Worm (Caenorhabditis elegans) whole organism, mixed stage, embryonic: Measurements from ENCODE around the gene ZK673.4.
"Not testable (repeated sequence)": the region's sequence is repeated elsewhere in the genome, so short reads cannot be mapped to it uniquely, and the experiment has no call there.

ENCODE experiments used
- M03D4.4 ChIP-seq: sonication (generic microtip); optimal IDR thresholded peaks from 2 replicates; lab custom pipeline; 2017; ENCODE audit warnings: mild to moderate bottlenecking, missing genetic modification characterization, missing compliant biosample characterization
- bed-3 ChIP-seq: fragments of 200-800 bp; sonication (Bioruptor generic); optimal IDR thresholded peaks from 3 replicates; lab custom pipeline; 2018; ENCODE audit warnings: mild to moderate bottlenecking, missing genetic modification characterization, moderate library complexity, missing compliant biosample characterization
- blmp-1 ChIP-seq: fragments of 150-350 bp; optimal IDR thresholded peaks from 2 replicates; lab custom pipeline; 2014; ENCODE audit warnings: missing biosample characterization, missing genetic modification characterization
- ceh-39 ChIP-seq: fragments of 150-350 bp; optimal IDR thresholded peaks from 2 replicates; lab custom pipeline; 2014; ENCODE audit warnings: missing biosample characterization, missing genetic modification characterization
- ceh-43 ChIP-seq: fragments of 200-800 bp; sonication (Bioruptor generic); optimal IDR thresholded peaks from 2 replicates; lab custom pipeline; 2018; ENCODE audit warnings: mild to moderate bottlenecking, missing genetic modification characterization, moderate library complexity, missing compliant biosample characterization
- ceh-83 ChIP-seq: fragments of 200-800 bp; sonication (Bioruptor generic); optimal IDR thresholded peaks from 2 replicates; lab custom pipeline; 2018; ENCODE audit warnings: mild to moderate bottlenecking, missing genetic modification characterization, missing compliant biosample characterization
- ces-1 ChIP-seq: fragments of 150-350 bp; optimal IDR thresholded peaks from 2 replicates; lab custom pipeline; 2014; ENCODE audit warnings: missing biosample characterization, missing genetic modification reagents, missing genetic modification characterization
- cnd-1 ChIP-seq: fragments of 200-800 bp; sonication (Bioruptor generic); optimal IDR thresholded peaks from 2 replicates; lab custom pipeline; 2018; ENCODE audit warnings: mild to moderate bottlenecking, missing genetic modification characterization, missing compliant biosample characterization
- elt-1 ChIP-seq: sonication (generic microtip); optimal IDR thresholded peaks from 2 replicates; lab custom pipeline; 2017; ENCODE audit warnings: missing genetic modification characterization, mild to moderate bottlenecking, missing compliant biosample characterization, antibody characterized with exemption, moderate library complexity, borderline replicate concordance; ENCODE audit not compliant: insufficient read depth
- elt-3 ChIP-seq: fragments of 150-350 bp; optimal IDR thresholded peaks from 2 replicates; lab custom pipeline; 2014; ENCODE audit warnings: missing biosample characterization, missing genetic modification characterization
- flh-1 ChIP-seq: fragments of 200-800 bp; sonication (Bioruptor generic); optimal IDR thresholded peaks from 2 replicates; lab custom pipeline; 2018; ENCODE audit warnings: mild to moderate bottlenecking, missing genetic modification characterization, moderate library complexity, missing compliant biosample characterization
- ham-2 ChIP-seq: fragments of 200-800 bp; sonication (Bioruptor generic); optimal IDR thresholded peaks from 2 replicates; lab custom pipeline; 2018; ENCODE audit warnings: mild to moderate bottlenecking, missing genetic modification characterization, missing compliant biosample characterization
- hlh-1 ChIP-seq: fragments of 150-350 bp; optimal IDR thresholded peaks from 2 replicates; lab custom pipeline; 2014; ENCODE audit warnings: missing biosample characterization, missing genetic modification reagents, missing genetic modification characterization
- lin-13 ChIP-seq: fragments of 150-350 bp; optimal IDR thresholded peaks from 2 replicates; lab custom pipeline; 2014; ENCODE audit warnings: missing biosample characterization, missing genetic modification characterization
- lin-32 ChIP-seq: fragments of 200-800 bp; sonication (Bioruptor generic); optimal IDR thresholded peaks from 2 replicates; lab custom pipeline; 2018; ENCODE audit warnings: mild to moderate bottlenecking, missing genetic modification characterization, missing compliant biosample characterization
- lsy-2 ChIP-seq: fragments of 150-350 bp; optimal IDR thresholded peaks from 2 replicates; lab custom pipeline; 2014; ENCODE audit warnings: missing biosample characterization, missing genetic modification characterization
- mab-5 ChIP-seq: fragments of 150-350 bp; optimal IDR thresholded peaks from 2 replicates; lab custom pipeline; 2014; ENCODE audit warnings: missing biosample characterization, missing genetic modification characterization
- nhr-12 ChIP-seq: fragments of 150-350 bp; optimal IDR thresholded peaks from 2 replicates; lab custom pipeline; 2014; ENCODE audit warnings: missing biosample characterization, missing genetic modification characterization
- nhr-2 ChIP-seq: fragments of 150-350 bp; optimal IDR thresholded peaks from 2 replicates; lab custom pipeline; 2014; ENCODE audit warnings: missing biosample characterization, missing genetic modification characterization
- nhr-237 ChIP-seq: fragments of 150-350 bp; optimal IDR thresholded peaks from 2 replicates; lab custom pipeline; 2014; ENCODE audit warnings: missing biosample characterization, missing genetic modification characterization
- nhr-28 ChIP-seq: fragments of 150-350 bp; optimal IDR thresholded peaks from 2 replicates; lab custom pipeline; 2014; ENCODE audit warnings: missing biosample characterization, missing genetic modification characterization
- nhr-76 ChIP-seq: sonication (generic microtip); optimal IDR thresholded peaks from 2 replicates; lab custom pipeline; 2017; ENCODE audit warnings: missing biosample characterization, missing genetic modification characterization
- pha-4 ChIP-seq: fragments of 150-350 bp; optimal IDR thresholded peaks from 2 replicates; lab custom pipeline; 2018; ENCODE audit warnings: missing biosample characterization, missing genetic modification reagents, missing genetic modification characterization
- sem-2 ChIP-seq: fragments of 200-800 bp; sonication (Bioruptor generic); optimal IDR thresholded peaks from 2 replicates; lab custom pipeline; 2018; ENCODE audit warnings: mild to moderate bottlenecking, missing genetic modification characterization, missing compliant biosample characterization
- snpc-4 ChIP-seq: fragments of 150-350 bp; optimal IDR thresholded peaks from 2 replicates; lab custom pipeline; 2014; ENCODE audit warnings: missing biosample characterization, missing genetic modification characterization
- sptf-1 ChIP-seq: sonication (generic microtip); optimal IDR thresholded peaks from 2 replicates; lab custom pipeline; 2017; ENCODE audit warnings: mild to moderate bottlenecking, missing genetic modification characterization, moderate library complexity, missing compliant biosample characterization
- tbx-8 ChIP-seq: fragments of 200-800 bp; sonication (Bioruptor generic); optimal IDR thresholded peaks from 2 replicates; lab custom pipeline; 2018; ENCODE audit warnings: mild to moderate bottlenecking, missing genetic modification characterization, moderate library complexity, missing compliant biosample characterization
- unc-120 ChIP-seq: sonication (generic microtip); optimal IDR thresholded peaks from 2 replicates; lab custom pipeline; 2017; ENCODE audit warnings: missing genetic modification characterization, missing compliant biosample characterization; ENCODE audit not compliant: poor library complexity, severe bottlenecking
- unc-39 ChIP-seq: fragments of 150-350 bp; optimal IDR thresholded peaks from 2 replicates; lab custom pipeline; 2014; ENCODE audit warnings: missing biosample characterization, missing genetic modification characterization
- unc-62 ChIP-seq: fragments of 150-350 bp; optimal IDR thresholded peaks from 2 replicates; lab custom pipeline; 2014; ENCODE audit warnings: missing biosample characterization, missing genetic modification reagents, missing genetic modification characterization
- zip-8 ChIP-seq: fragments of 150-350 bp; optimal IDR thresholded peaks from 2 replicates; lab custom pipeline; 2014; ENCODE audit warnings: missing biosample characterization, missing genetic modification characterization
- ztf-11 ChIP-seq: fragments of 150-350 bp; optimal IDR thresholded peaks from 2 replicates; lab custom pipeline; 2014; ENCODE audit warnings: missing biosample characterization, missing genetic modification characterization

Gene ZK673.4

ce11 chrII:10437840-10438239 lies 14.9 kb upstream of the ZK673.4 start:
- TF ChIP-seq bed-3 (no peak), ham-2 (GFP tag; lab: Kevin White, UChicago) (no peak), zip-8 (no peak), nhr-28 (tag; lab: Kevin White, UChicago) (no peak), nhr-237 (no peak), elt-3 (tag; lab: Kevin White, UChicago) (no peak), unc-62 (GFP tag; lab: Kevin White, UChicago) (no peak), sptf-1 (tag; lab: Kevin White, UChicago) (no peak), snpc-4 (no peak), pha-4 (tag; lab: Kevin White, UChicago) (no peak), hlh-1 (tag; lab: Kevin White, UChicago) (no peak), unc-39 (tag; lab: Kevin White, UChicago) (no peak), lin-32 (GFP tag; lab: Kevin White, UChicago) (no peak), nhr-12 (tag; lab: Kevin White, UChicago) (no peak), flh-1 (GFP tag; lab: Kevin White, UChicago) (no peak), cnd-1 (tag; lab: Kevin White, UChicago) (no peak), nhr-2 (no peak), ces-1 (GFP tag; lab: Kevin White, UChicago) (no peak)

- TF ChIP-seq snpc-4 (no peak), nhr-76 (tag; lab: Kevin White, UChicago) (no peak), ham-2 (GFP tag; lab: Kevin White, UChicago) (no peak), ceh-43 (GFP tag; lab: Kevin White, UChicago) (no peak), mab-5 (no peak), nhr-12 (tag; lab: Kevin White, UChicago) (no peak), zip-8 (no peak), lsy-2 (tag; lab: Kevin White, UChicago) (no peak), blmp-1 (no peak), elt-3 (tag; lab: Kevin White, UChicago) (no peak), pha-4 (tag; lab: Kevin White, UChicago) (no peak), cnd-1 (tag; lab: Kevin White, UChicago) (no peak), sptf-1 (tag; lab: Kevin White, UChicago) (no peak), unc-62 (GFP tag; lab: Kevin White, UChicago) (no peak), unc-39 (tag; lab: Kevin White, UChicago) (no peak), ztf-11 (tag; lab: Kevin White, UChicago) (no peak), ces-1 (GFP tag; lab: Kevin White, UChicago) (no peak)
These were observed 12.7 kb upstream of the ZK673.4 start, which contains the start of gene E04D5.4 for ce11 chrII:10439976-10440375. E04D5.4 (plus strand) TSS chrII:10440276.

ce11 chrII:10442846-10443245 lies 9.9 kb upstream of the ZK673.4 start, which contains the start of gene ZK673.1:
ZK673.1 (plus strand) TSS chrII:10443146.
- TF ChIP-seq lin-13 (tag; lab: Kevin White, UChicago); sem-2 (GFP tag; lab: Kevin White, UChicago); bed-3: not testable (repeated sequence)

ce11 chrII:10443898-10444297 lies 8.8 kb upstream of the ZK673.4 start:
- TF ChIP-seq sptf-1 (tag; lab: Kevin White, UChicago) (no peak), unc-120 (no peak), cnd-1 (tag; lab: Kevin White, UChicago) (no peak), mab-5 (no peak), tbx-8 (GFP tag; lab: Kevin White, UChicago) (no peak), ceh-39 (tag; lab: Kevin White, UChicago) (no peak), lin-32 (GFP tag; lab: Kevin White, UChicago) (no peak), ceh-83 (GFP tag; lab: Kevin White, UChicago) (no peak), elt-3 (tag; lab: Kevin White, UChicago) (no peak), ceh-43 (GFP tag; lab: Kevin White, UChicago) (no peak), M03D4.4 (tag; lab: Kevin White, UChicago) (no peak), snpc-4 (no peak), nhr-76 (tag; lab: Kevin White, UChicago) (no peak), flh-1 (GFP tag; lab: Kevin White, UChicago) (no peak), lin-13 (tag; lab: Kevin White, UChicago) (no peak), nhr-2 (no peak), ces-1 (GFP tag; lab: Kevin White, UChicago) (no peak), pha-4 (tag; lab: Kevin White, UChicago) (no peak), elt-1 (tag; lab: Kevin White, UChicago) (no peak), hlh-1 (tag; lab: Kevin White, UChicago) (no peak)
